Worm (Caenorhabditis elegans) whole organism, mixed stage, embryonic: ENCODE data around the gene daf-15.

Experiments
- blmp-1 ChIP-seq: fragments of 150-350 bp; optimal IDR thresholded peaks from 2 replicates; lab custom pipeline; 2014; ENCODE audit warnings: missing biosample characterization, missing genetic modification characterization
- ces-1 ChIP-seq: fragments of 150-350 bp; optimal IDR thresholded peaks from 2 replicates; lab custom pipeline; 2014; ENCODE audit warnings: missing biosample characterization, missing genetic modification reagents, missing genetic modification characterization
- lin-13 ChIP-seq: fragments of 150-350 bp; optimal IDR thresholded peaks from 2 replicates; lab custom pipeline; 2014; ENCODE audit warnings: missing biosample characterization, missing genetic modification characterization
- lsy-2 ChIP-seq: fragments of 150-350 bp; optimal IDR thresholded peaks from 2 replicates; lab custom pipeline; 2014; ENCODE audit warnings: missing biosample characterization, missing genetic modification characterization
- nhr-12 ChIP-seq: fragments of 150-350 bp; optimal IDR thresholded peaks from 2 replicates; lab custom pipeline; 2014; ENCODE audit warnings: missing biosample characterization, missing genetic modification characterization
- nhr-237 ChIP-seq: fragments of 150-350 bp; optimal IDR thresholded peaks from 2 replicates; lab custom pipeline; 2014; ENCODE audit warnings: missing biosample characterization, missing genetic modification characterization
- nhr-28 ChIP-seq: fragments of 150-350 bp; optimal IDR thresholded peaks from 2 replicates; lab custom pipeline; 2014; ENCODE audit warnings: missing biosample characterization, missing genetic modification characterization
- nhr-76 ChIP-seq: sonication (generic microtip); optimal IDR thresholded peaks from 2 replicates; lab custom pipeline; 2017; ENCODE audit warnings: missing biosample characterization, missing genetic modification characterization
- snpc-4 ChIP-seq: fragments of 150-350 bp; optimal IDR thresholded peaks from 2 replicates; lab custom pipeline; 2014; ENCODE audit warnings: missing biosample characterization, missing genetic modification characterization
- sptf-1 ChIP-seq: sonication (generic microtip); optimal IDR thresholded peaks from 2 replicates; lab custom pipeline; 2017; ENCODE audit warnings: mild to moderate bottlenecking, missing genetic modification characterization, moderate library complexity, missing compliant biosample characterization
- unc-39 ChIP-seq: fragments of 150-350 bp; optimal IDR thresholded peaks from 2 replicates; lab custom pipeline; 2014; ENCODE audit warnings: missing biosample characterization, missing genetic modification characterization
- unc-62 ChIP-seq: fragments of 150-350 bp; optimal IDR thresholded peaks from 2 replicates; lab custom pipeline; 2014; ENCODE audit warnings: missing biosample characterization, missing genetic modification reagents, missing genetic modification characterization
- ztf-11 ChIP-seq: fragments of 150-350 bp; optimal IDR thresholded peaks from 2 replicates; lab custom pipeline; 2014; ENCODE audit warnings: missing biosample characterization, missing genetic modification characterization

ce11 chrIV:9374529-9374928, 11.5 kb upstream of the daf-15 start, which contains the start of gene C10C5.3:
- TF ChIP-seq unc-39: no peak
- TF ChIP-seq snpc-4 (tag; lab: Kevin White, UChicago): no peak
- TF ChIP-seq lsy-2 (tag; lab: Kevin White, UChicago): no peak
- TF ChIP-seq lin-13 (tag; lab: Kevin White, UChicago): no peak
- TF ChIP-seq nhr-28 (tag; lab: Kevin White, UChicago): no peak
- TF ChIP-seq sptf-1 (tag; lab: Kevin White, UChicago): no peak
- no peak for TF ChIP-seq nhr-237 (tag; lab: Kevin White, UChicago)
- TF ChIP-seq unc-62: no peak
- TF ChIP-seq nhr-76 (tag; lab: Kevin White, UChicago): no peak
- TF ChIP-seq nhr-12: no peak
- no peak for TF ChIP-seq blmp-1
- TF ChIP-seq ces-1 (GFP tag; lab: Kevin White, UChicago): no peak
- TF ChIP-seq ztf-11 (tag; lab: Kevin White, UChicago): no peak
